Worm (Caenorhabditis elegans) whole organism, late embryonic: ENCODE results near the gene zip-7.

Experiments used
- C08G9.2 ChIP-seq: sonication (generic microtip); optimal IDR thresholded peaks from 2 replicates; lab custom pipeline; 2016; ENCODE audit warnings: mild to moderate bottlenecking, missing genetic modification characterization, moderate library complexity, missing compliant biosample characterization
- C38D4.7 ChIP-seq: fragments of 200-800 bp; sonication (Bioruptor generic); optimal IDR thresholded peaks from 2 replicates; lab custom pipeline; 2018; ENCODE audit warnings: mild to moderate bottlenecking, missing genetic modification characterization, moderate library complexity, missing compliant biosample characterization
- F13H6.1 ChIP-seq: sonication (generic microtip); optimal IDR thresholded peaks from 2 replicates; lab custom pipeline; 2016; ENCODE audit warnings: missing genetic modification characterization, missing compliant biosample characterization
- K02D7.2 ChIP-seq: sonication (generic microtip); optimal IDR thresholded peaks from 2 replicates; lab custom pipeline; 2017; ENCODE audit warnings: mild to moderate bottlenecking, missing genetic modification characterization, missing compliant biosample characterization
- T23F11.4 ChIP-seq: fragments of 200-800 bp; sonication (Bioruptor generic); optimal IDR thresholded peaks from 2 replicates; lab custom pipeline; 2018; ENCODE audit warnings: mild to moderate bottlenecking, missing genetic modification characterization, missing compliant biosample characterization
- ahr-1 ChIP-seq: sonication (generic microtip); optimal IDR thresholded peaks from 2 replicates; lab custom pipeline; 2016; ENCODE audit warnings: missing genetic modification characterization, missing compliant biosample characterization
- ama-1 ChIP-seq: fragments of 150-350 bp; optimal IDR thresholded peaks from 2 replicates; lab custom pipeline; 2014
- ceh-19 ChIP-seq: fragments of 200-800 bp; sonication (Bioruptor generic); optimal IDR thresholded peaks from 2 replicates; lab custom pipeline; 2018; ENCODE audit warnings: mild to moderate bottlenecking, missing genetic modification characterization, missing compliant biosample characterization
- ceh-2 ChIP-seq: sonication (generic microtip); optimal IDR thresholded peaks from 2 replicates; lab custom pipeline; 2016; ENCODE audit warnings: missing genotype, missing genetic modification characterization, missing compliant biosample characterization
- ceh-22 ChIP-seq: sonication (generic microtip); optimal IDR thresholded peaks from 2 replicates; lab custom pipeline; 2017; ENCODE audit warnings: missing biosample characterization, missing genetic modification characterization
- ceh-34 ChIP-seq: sonication (generic microtip); optimal IDR thresholded peaks from 2 replicates; lab custom pipeline; 2016; ENCODE audit warnings: mild to moderate bottlenecking, missing genetic modification characterization, missing compliant biosample characterization
- ceh-45 ChIP-seq: fragments of 200-800 bp; sonication (Bioruptor generic); IDR thresholded peaks from 2 replicates; pipeline ENCODE4 v1.3.6; 2022; ENCODE audit warnings: missing genetic modification reagents, missing genetic modification characterization, missing compliant biosample characterization
- ceh-6 ChIP-seq: fragments of 200-800 bp; sonication (Bioruptor generic); optimal IDR thresholded peaks from 2 replicates; lab custom pipeline; 2018; ENCODE audit warnings: mild to moderate bottlenecking, missing genetic modification characterization, missing compliant biosample characterization
- ceh-9 ChIP-seq: sonication (generic microtip); optimal IDR thresholded peaks from 2 replicates; lab custom pipeline; 2016; ENCODE audit warnings: mild to moderate bottlenecking, missing genetic modification characterization, inconsistent platforms, missing compliant biosample characterization
- che-1 ChIP-seq: sonication (generic microtip); optimal IDR thresholded peaks from 2 replicates; lab custom pipeline; 2016; ENCODE audit warnings: mild to moderate bottlenecking, missing genetic modification characterization, missing compliant biosample characterization
- dmd-4 ChIP-seq: sonication (generic microtip); optimal IDR thresholded peaks from 2 replicates; lab custom pipeline; 2016; ENCODE audit warnings: borderline replicate concordance, missing genetic modification characterization, missing compliant biosample characterization
- dve-1 ChIP-seq: sonication (generic microtip); optimal IDR thresholded peaks from 2 replicates; lab custom pipeline; 2017; ENCODE audit warnings: antibody characterized with exemption, mild to moderate bottlenecking, missing genetic modification characterization, missing compliant biosample characterization
- elt-2 ChIP-seq: sonication (generic microtip); optimal IDR thresholded peaks from 2 replicates; lab custom pipeline; 2016; ENCODE audit warnings: missing genetic modification reagents, missing genetic modification characterization, missing compliant biosample characterization
- ets-4 ChIP-seq: sonication (generic microtip); optimal IDR thresholded peaks from 2 replicates; lab custom pipeline; 2016; ENCODE audit warnings: missing genetic modification characterization, missing compliant biosample characterization
- fax-1 ChIP-seq: sonication (generic microtip); optimal IDR thresholded peaks from 2 replicates; lab custom pipeline; 2016; ENCODE audit warnings: missing genotype, missing genetic modification characterization, missing compliant biosample characterization
- fkh-10 ChIP-seq: fragments of 150-350 bp; optimal IDR thresholded peaks from 2 replicates; lab custom pipeline; 2014; ENCODE audit warnings: missing biosample characterization, missing genetic modification reagents, missing genetic modification characterization
- fkh-6 ChIP-seq: sonication (generic microtip); optimal IDR thresholded peaks from 2 replicates; lab custom pipeline; 2016; ENCODE audit warnings: missing genetic modification characterization, missing compliant biosample characterization
- gmeb-2 ChIP-seq: sonication (generic microtip); optimal IDR thresholded peaks from 2 replicates; lab custom pipeline; 2016; ENCODE audit warnings: missing genetic modification characterization, inconsistent platforms, missing compliant biosample characterization
- hlh-13 ChIP-seq: fragments of 200-800 bp; sonication (Bioruptor generic); optimal IDR thresholded peaks from 2 replicates; lab custom pipeline; 2018; ENCODE audit warnings: mild to moderate bottlenecking, missing genetic modification characterization, missing compliant biosample characterization
- hlh-15 ChIP-seq: sonication (generic microtip); optimal IDR thresholded peaks from 2 replicates; lab custom pipeline; 2016; ENCODE audit warnings: missing genetic modification characterization, missing compliant biosample characterization
- hlh-8 ChIP-seq: sonication (generic microtip); optimal IDR thresholded peaks from 2 replicates; lab custom pipeline; 2016; ENCODE audit warnings: missing genotype, missing genetic modification characterization, missing compliant biosample characterization
- lin-11 ChIP-seq: fragments of 200-800 bp; sonication (Bioruptor generic); optimal IDR thresholded peaks from 2 replicates; lab custom pipeline; 2018; ENCODE audit warnings: mild to moderate bottlenecking, missing genetic modification characterization, missing compliant biosample characterization
- nfya-1 ChIP-seq: sonication (generic microtip); optimal IDR thresholded peaks from 2 replicates; lab custom pipeline; 2017; ENCODE audit warnings: missing genetic modification characterization, mild to moderate bottlenecking, missing compliant biosample characterization, antibody characterized with exemption, moderate library complexity
- nhr-11 ChIP-seq: fragments of 150-350 bp; optimal IDR thresholded peaks from 2 replicates; lab custom pipeline; 2014; ENCODE audit warnings: missing biosample characterization, missing genetic modification characterization
- nhr-232 ChIP-seq: sonication (generic microtip); optimal IDR thresholded peaks from 2 replicates; lab custom pipeline; 2016; ENCODE audit warnings: missing genetic modification characterization, missing compliant biosample characterization
- npax-4 ChIP-seq: sonication (generic microtip); optimal IDR thresholded peaks from 2 replicates; lab custom pipeline; 2016; ENCODE audit warnings: missing genetic modification characterization, missing compliant biosample characterization
- pag-3 ChIP-seq: sonication (generic microtip); optimal IDR thresholded peaks from 2 replicates; lab custom pipeline; 2016; ENCODE audit warnings: missing compliant biosample characterization, missing genetic modification characterization, borderline replicate concordance
- pat-9 ChIP-seq: fragments of 200-800 bp; sonication (Bioruptor generic); optimal IDR thresholded peaks from 2 replicates; lab custom pipeline; 2018; ENCODE audit warnings: mild to moderate bottlenecking, missing genetic modification characterization, moderate library complexity, missing compliant biosample characterization
- pax-1 ChIP-seq: fragments of 150-350 bp; optimal IDR thresholded peaks from 2 replicates; lab custom pipeline; 2014; ENCODE audit warnings: missing biosample characterization, missing genetic modification characterization
- pha-2 ChIP-seq: sonication (generic microtip); optimal IDR thresholded peaks from 2 replicates; lab custom pipeline; 2017; ENCODE audit warnings: mild to moderate bottlenecking, missing genetic modification characterization, missing compliant biosample characterization
- pqm-1 ChIP-seq: sonication (generic microtip); optimal IDR thresholded peaks from 2 replicates; lab custom pipeline; 2016; ENCODE audit warnings: missing genetic modification characterization, missing compliant biosample characterization
- pros-1 ChIP-seq: fragments of 150-350 bp; optimal IDR thresholded peaks from 2 replicates; lab custom pipeline; 2014; ENCODE audit warnings: missing biosample characterization, missing genetic modification reagents, missing genetic modification characterization
- rnt-1 ChIP-seq: sonication (generic microtip); optimal IDR thresholded peaks from 2 replicates; lab custom pipeline; 2016; ENCODE audit warnings: missing genetic modification characterization, missing compliant biosample characterization
- sdc-2 ChIP-seq: sonication (generic microtip); optimal IDR thresholded peaks from 2 replicates; lab custom pipeline; 2016; ENCODE audit warnings: missing genotype, missing genetic modification characterization, missing compliant biosample characterization
- sox-2 ChIP-seq: fragments of 200-800 bp; sonication (Bioruptor generic); IDR thresholded peaks from 2 replicates; pipeline ENCODE4 v1.3.6; 2022; ENCODE audit warnings: missing genetic modification reagents, missing genetic modification characterization, missing compliant biosample characterization
- sox-4 ChIP-seq: sonication (generic microtip); optimal IDR thresholded peaks from 2 replicates; lab custom pipeline; 2017; ENCODE audit warnings: mild to moderate bottlenecking, missing genetic modification characterization, inconsistent platforms, missing compliant biosample characterization
- syd-9 ChIP-seq: sonication (generic microtip); optimal IDR thresholded peaks from 2 replicates; lab custom pipeline; 2016; ENCODE audit warnings: mild to moderate bottlenecking, missing genetic modification characterization, moderate library complexity, missing compliant biosample characterization
- tbx-2 ChIP-seq: sonication (generic microtip); optimal IDR thresholded peaks from 2 replicates; lab custom pipeline; 2016; ENCODE audit warnings: missing genetic modification characterization, missing compliant biosample characterization
- tbx-7 ChIP-seq: sonication (generic microtip); optimal IDR thresholded peaks from 2 replicates; lab custom pipeline; 2016; ENCODE audit warnings: missing genotype, missing genetic modification characterization, missing compliant biosample characterization
- ttx-3 ChIP-seq: sonication (generic microtip); optimal IDR thresholded peaks from 2 replicates; lab custom pipeline; 2016; ENCODE audit warnings: missing genetic modification reagents, missing genetic modification characterization, missing compliant biosample characterization
- unc-3 ChIP-seq, 2 experiments: fragments of 200-800 bp in 1 of 2; sonication (Bioruptor generic) in 1 of 2; sonication (generic microtip) in 1 of 2; conservative IDR thresholded peaks in 1 of 2; optimal IDR thresholded peaks in 1 of 2; 2 replicates each; pipeline versions ENCODE4 v1.3.6 to Lab custom; 2016 to 2022; ENCODE audit warnings: missing compliant biosample characterization in 2 of 2, missing genetic modification characterization in 2 of 2, missing genetic modification reagents in 1 of 2
- unc-42 ChIP-seq: sonication (generic microtip); optimal IDR thresholded peaks from 2 replicates; lab custom pipeline; 2016; ENCODE audit warnings: missing genotype, missing genetic modification characterization, missing compliant biosample characterization
- unc-86 ChIP-seq: sonication (generic microtip); optimal IDR thresholded peaks from 2 replicates; lab custom pipeline; 2016; ENCODE audit warnings: missing genetic modification characterization, missing compliant biosample characterization
- zip-5 ChIP-seq: sonication (generic microtip); optimal IDR thresholded peaks from 2 replicates; lab custom pipeline; 2016; ENCODE audit warnings: missing genetic modification characterization, missing compliant biosample characterization
- ztf-16 ChIP-seq: sonication (generic microtip); optimal IDR thresholded peaks from 2 replicates; lab custom pipeline; 2017; ENCODE audit warnings: missing genetic modification characterization, missing compliant biosample characterization

The zip-7 gene

DNA sequence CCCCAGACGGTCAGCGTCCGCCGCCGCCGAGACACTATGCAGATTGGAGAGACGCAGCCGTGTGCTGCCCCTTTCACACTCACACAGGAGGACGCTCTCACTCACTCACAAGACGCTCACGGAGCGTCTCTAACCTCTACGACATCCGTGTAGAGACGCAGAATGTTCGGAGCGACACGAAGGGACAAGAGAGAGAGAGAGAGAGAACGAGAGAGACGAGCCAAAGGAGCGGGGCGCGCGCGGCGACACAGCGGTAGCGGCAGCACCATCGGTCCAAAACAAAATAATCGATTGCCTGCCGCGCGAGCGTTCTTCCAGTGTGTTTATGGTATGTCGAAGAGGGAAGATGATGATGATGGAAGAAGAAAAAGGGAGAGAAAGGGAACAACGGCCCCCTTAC is 13.2 kb downstream of the zip-7 start (continued):
- no peak for TF ChIP-seq che-1
- TF ChIP-seq ama-1 (lab: Kevin White, UChicago), result no peak
- peak; percentile 60 for TF ChIP-seq sdc-2 (tag; lab: Kevin White, UChicago)
- peak; percentile 6 for TF ChIP-seq T23F11.4 (GFP tag; lab: Kevin White, UChicago)
- peak; percentile 17 for TF ChIP-seq pqm-1 (tag; lab: Kevin White, UChicago)
- no peak for TF ChIP-seq pax-1 (tag; lab: Kevin White, UChicago)
- no peak for TF ChIP-seq ceh-9
- TF ChIP-seq ceh-22 (tag; lab: Kevin White, UChicago), result no peak
- peak; percentile 45 for TF ChIP-seq fkh-6
- peak; percentile 84 for TF ChIP-seq nfya-1 (tag; lab: Kevin White, UChicago)
- TF ChIP-seq elt-2 (tag; lab: Kevin White, UChicago), result no peak
- no peak for TF ChIP-seq sox-4 (tag; lab: Kevin White, UChicago)
- peak; percentile 34 for TF ChIP-seq ceh-19 (GFP tag; lab: Kevin White, UChicago)
- no peak for TF ChIP-seq pag-3 (tag; lab: Kevin White, UChicago)
- TF ChIP-seq ttx-3 (tag; lab: Kevin White, UChicago), result no peak
- TF ChIP-seq fkh-10 (GFP tag; lab: Kevin White, UChicago), result no peak
- TF ChIP-seq ets-4 (tag; lab: Kevin White, UChicago), result peak; percentile 80
- peak; percentile 88 for TF ChIP-seq rnt-1 (tag; lab: Kevin White, UChicago)
- TF ChIP-seq nhr-232 (tag; lab: Kevin White, UChicago), result no peak
- no peak for TF ChIP-seq zip-5 (tag; lab: Kevin White, UChicago)
- TF ChIP-seq dve-1 (tag; lab: Kevin White, UChicago), result peak; percentile 78
- peak; percentile 58 for TF ChIP-seq C08G9.2
- TF ChIP-seq sox-2 (GFP tag; lab: Robert Waterston, UW), result no peak
- TF ChIP-seq ceh-6 (GFP tag; lab: Kevin White, UChicago), result no peak
- TF ChIP-seq pat-9, result no peak
- no peak for TF ChIP-seq unc-86
- TF ChIP-seq tbx-2, result peak; percentile 92
- TF ChIP-seq fax-1, result peak; percentile 19
- TF ChIP-seq npax-4 (tag; lab: Kevin White, UChicago), result no peak
- TF ChIP-seq hlh-15 (tag; lab: Kevin White, UChicago), result no peak
- TF ChIP-seq ceh-2 (tag; lab: Kevin White, UChicago), result peak; percentile 49
- TF ChIP-seq K02D7.2, result no peak
- peak; percentile 96 for TF ChIP-seq pros-1 (tag; lab: Kevin White, UChicago)
- TF ChIP-seq hlh-13 (GFP tag; lab: Kevin White, UChicago), result no peak
- no peak for TF ChIP-seq ceh-45 (GFP tag; lab: Robert Waterston, UW)
- peak; percentile 27 for TF ChIP-seq tbx-7
- peak; percentile 80 for TF ChIP-seq ceh-34 (tag; lab: Kevin White, UChicago)
- TF ChIP-seq dmd-4 (tag; lab: Kevin White, UChicago), result no peak
- TF ChIP-seq lin-11 (tag; lab: Kevin White, UChicago), result no peak
- no peak for TF ChIP-seq unc-3 (GFP tag; conservative IDR thresholded peaks at IDR 0.05; lab: Robert Waterston, UW)
- no peak for TF ChIP-seq unc-3 (tag; optimal IDR thresholded peaks at IDR 0.05; lab: Kevin White, UChicago)
- peak; percentile 62 for TF ChIP-seq F13H6.1 (tag; lab: Kevin White, UChicago)
- no peak for TF ChIP-seq pha-2 (tag; lab: Kevin White, UChicago)

DNA sequence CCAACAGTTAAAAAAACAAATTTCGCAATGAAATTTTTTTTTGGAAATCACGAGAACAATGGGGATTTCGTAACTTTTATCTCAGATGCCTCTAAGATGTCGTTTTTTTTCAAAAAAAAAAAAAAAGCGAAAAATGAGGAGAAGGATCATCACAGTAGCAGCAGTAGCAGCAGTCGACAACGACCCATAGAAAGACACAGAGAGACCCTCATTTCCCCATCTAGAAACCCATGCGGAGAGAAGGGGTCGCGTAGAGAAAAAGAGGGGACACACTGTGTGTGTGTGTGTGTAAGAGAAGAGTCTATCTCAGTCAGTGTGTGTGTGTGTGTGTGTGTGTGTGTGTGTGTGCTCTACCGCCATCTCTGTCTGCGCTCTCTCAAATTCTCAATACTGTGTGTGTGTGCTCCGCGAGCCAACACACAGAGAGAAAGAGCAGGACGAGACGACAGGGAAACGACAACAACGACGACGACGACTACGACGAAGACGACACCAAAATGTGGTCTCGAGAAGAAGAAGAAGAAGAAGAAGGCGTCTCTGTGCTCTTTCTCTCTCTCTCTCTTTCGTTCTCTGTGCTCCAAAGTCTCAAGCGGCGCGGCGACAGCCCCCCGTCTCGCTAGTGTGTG is 14.0 kb downstream of the zip-7 start:
- peak; percentile 57 for TF ChIP-seq unc-42 (tag; lab: Kevin White, UChicago)
- TF ChIP-seq hlh-8 (tag; lab: Kevin White, UChicago), result peak; percentile 50
- no peak for TF ChIP-seq F13H6.1 (tag; lab: Kevin White, UChicago)
- TF ChIP-seq C08G9.2, result no peak
- no peak for TF ChIP-seq nhr-11 (tag; lab: Kevin White, UChicago)
- no peak for TF ChIP-seq ztf-16 (tag; lab: Kevin White, UChicago)
- no peak for TF ChIP-seq fkh-6
- TF ChIP-seq ahr-1 (tag; lab: Kevin White, UChicago), result no peak
- TF ChIP-seq sox-4 (tag; lab: Kevin White, UChicago), result no peak
- no peak for TF ChIP-seq unc-3 (GFP tag; conservative IDR thresholded peaks at IDR 0.05; lab: Robert Waterston, UW)
- TF ChIP-seq unc-3 (tag; optimal IDR thresholded peaks at IDR 0.05; lab: Kevin White, UChicago), result peak; percentile 26
- TF ChIP-seq ceh-6 (GFP tag; lab: Kevin White, UChicago), result no peak
- TF ChIP-seq ama-1 (lab: Kevin White, UChicago), result no peak
- peak; percentile 30 for TF ChIP-seq gmeb-2 (tag; lab: Kevin White, UChicago)
- no peak for TF ChIP-seq ets-4 (tag; lab: Kevin White, UChicago)
- peak; percentile 8 for TF ChIP-seq ceh-19 (GFP tag; lab: Kevin White, UChicago)
- TF ChIP-seq T23F11.4 (GFP tag; lab: Kevin White, UChicago), result peak; percentile 61
- no peak for TF ChIP-seq ceh-22 (tag; lab: Kevin White, UChicago)
- no peak for TF ChIP-seq pax-1 (tag; lab: Kevin White, UChicago)
- peak; percentile 29 for TF ChIP-seq C38D4.7 (GFP tag; lab: Kevin White, UChicago)
- TF ChIP-seq syd-9 (tag; lab: Kevin White, UChicago), result no peak
- peak; percentile 81 for TF ChIP-seq nfya-1 (tag; lab: Kevin White, UChicago)
- no peak for TF ChIP-seq ceh-9
